Worm (Caenorhabditis elegans) whole organism, L2 larva: ENCODE results near the gene F40F9.10.
A peak's percentile ranks its signal among the peaks of the same experiment; 100 is the strongest.

Experiments
- C34F6.9 ChIP-seq: fragments of 150-350 bp; optimal IDR thresholded peaks from 2 replicates; lab custom pipeline; 2014; ENCODE audit warnings: missing biosample characterization, missing genetic modification characterization
- F13H6.1 ChIP-seq: sonication (generic microtip); optimal IDR thresholded peaks from 2 replicates; lab custom pipeline; 2016; ENCODE audit warnings: missing genetic modification characterization, missing compliant biosample characterization
- R02D3.7 ChIP-seq: fragments of 150-350 bp; optimal IDR thresholded peaks from 2 replicates; lab custom pipeline; 2014; ENCODE audit warnings: missing biosample characterization, missing genetic modification characterization
- Y55F3AM.14 ChIP-seq: fragments of 200-800 bp; sonication (Bioruptor generic); optimal IDR thresholded peaks from 2 replicates; lab custom pipeline; 2018; ENCODE audit warnings: mild to moderate bottlenecking, missing genetic modification characterization, missing compliant biosample characterization
- ZK546.5 ChIP-seq: sonication (generic microtip); optimal IDR thresholded peaks from 2 replicates; lab custom pipeline; 2017; ENCODE audit warnings: missing biosample characterization, missing genetic modification characterization
- alr-1 ChIP-seq: fragments of 150-350 bp; optimal IDR thresholded peaks from 2 replicates; lab custom pipeline; 2014; ENCODE audit warnings: missing biosample characterization, missing genetic modification characterization
- ama-1 ChIP-seq: fragments of 150-350 bp; optimal IDR thresholded peaks from 2 replicates; lab custom pipeline; 2018; ENCODE audit warnings: inconsistent platforms
- ceh-16 ChIP-seq: fragments of 150-350 bp; optimal IDR thresholded peaks from 2 replicates; lab custom pipeline; 2014; ENCODE audit warnings: missing biosample characterization, missing genetic modification characterization
- ceh-82 ChIP-seq: fragments of 150-350 bp; optimal IDR thresholded peaks from 2 replicates; lab custom pipeline; 2014; ENCODE audit warnings: missing biosample characterization, missing genetic modification characterization
- crh-2 ChIP-seq: sonication (generic microtip); optimal IDR thresholded peaks from 2 replicates; lab custom pipeline; 2017; ENCODE audit warnings: missing biosample characterization, missing genetic modification characterization
- egl-27 ChIP-seq: sonication (generic microtip); optimal IDR thresholded peaks from 3 replicates; lab custom pipeline; 2017; ENCODE audit warnings: missing biosample characterization, missing genetic modification reagents, missing genetic modification characterization
- elt-1 ChIP-seq: fragments of 150-350 bp; optimal IDR thresholded peaks from 2 replicates; lab custom pipeline; 2014; ENCODE audit warnings: missing biosample characterization, missing genetic modification characterization
- fos-1 ChIP-seq: fragments of 150-350 bp; optimal IDR thresholded peaks from 2 replicates; lab custom pipeline; 2014; ENCODE audit warnings: missing biosample characterization, missing genetic modification characterization
- gmeb-1 ChIP-seq: fragments of 150-350 bp; optimal IDR thresholded peaks from 2 replicates; lab custom pipeline; 2014; ENCODE audit warnings: missing biosample characterization, missing genetic modification characterization
- lin-11 ChIP-seq: fragments of 150-350 bp; sonication (generic microtip); optimal IDR thresholded peaks from 2 replicates; lab custom pipeline; 2014; ENCODE audit warnings: missing biosample characterization, missing genetic modification characterization, inconsistent platforms, mixed read lengths
- lin-13 ChIP-seq: fragments of 150-350 bp; optimal IDR thresholded peaks from 2 replicates; lab custom pipeline; 2014; ENCODE audit warnings: missing biosample characterization, missing genetic modification reagents, missing genetic modification characterization
- lin-39 ChIP-seq: fragments of 150-350 bp; optimal IDR thresholded peaks from 2 replicates; lab custom pipeline; 2014; ENCODE audit warnings: missing biosample characterization, missing genetic modification reagents, missing genetic modification characterization
- lsy-2 ChIP-seq, 2 experiments: fragments of 150-350 bp in 1 of 2; sonication (generic microtip) in 1 of 2; optimal IDR thresholded peaks; 2 replicates each; lab custom pipeline; 2014 to 2017; ENCODE audit warnings: missing biosample characterization in 2 of 2, missing genetic modification characterization in 2 of 2
- mab-5 ChIP-seq: fragments of 150-350 bp; optimal IDR thresholded peaks from 2 replicates; lab custom pipeline; 2014; ENCODE audit warnings: missing biosample characterization, missing genetic modification characterization
- mbf-1 ChIP-seq: sonication (generic microtip); optimal IDR thresholded peaks from 2 replicates; lab custom pipeline; 2017; ENCODE audit warnings: missing biosample characterization, missing genetic modification characterization
- nhr-11 ChIP-seq: fragments of 150-350 bp; optimal IDR thresholded peaks from 2 replicates; lab custom pipeline; 2014; ENCODE audit warnings: missing biosample characterization, missing genetic modification characterization
- nhr-12 ChIP-seq: fragments of 150-350 bp; optimal IDR thresholded peaks from 2 replicates; lab custom pipeline; 2014; ENCODE audit warnings: missing biosample characterization, missing genetic modification characterization
- nhr-129 ChIP-seq: fragments of 150-350 bp; optimal IDR thresholded peaks from 2 replicates; lab custom pipeline; 2014; ENCODE audit warnings: missing biosample characterization, missing genetic modification characterization
- nhr-21 ChIP-seq: fragments of 150-350 bp; optimal IDR thresholded peaks from 2 replicates; lab custom pipeline; 2014; ENCODE audit warnings: missing biosample characterization, missing genetic modification characterization
- nhr-23 ChIP-seq: fragments of 150-350 bp; optimal IDR thresholded peaks from 2 replicates; lab custom pipeline; 2014; ENCODE audit warnings: missing biosample characterization, missing genetic modification reagents, missing genetic modification characterization
- nhr-237 ChIP-seq: fragments of 150-350 bp; optimal IDR thresholded peaks from 2 replicates; lab custom pipeline; 2014; ENCODE audit warnings: missing biosample characterization, missing genetic modification characterization
- nhr-25 ChIP-seq: fragments of 150-350 bp; sonication (generic microtip); optimal IDR thresholded peaks from 3 replicates; lab custom pipeline; 2014; ENCODE audit warnings: missing biosample characterization, missing genetic modification characterization
- nhr-6 ChIP-seq: fragments of 150-350 bp; optimal IDR thresholded peaks from 2 replicates; lab custom pipeline; 2014; ENCODE audit warnings: missing biosample characterization, missing genetic modification characterization
- nhr-77 ChIP-seq: fragments of 150-350 bp; optimal IDR thresholded peaks from 2 replicates; lab custom pipeline; 2014; ENCODE audit warnings: missing biosample characterization, missing genetic modification characterization
- sem-4 ChIP-seq: fragments of 150-350 bp; optimal IDR thresholded peaks from 2 replicates; lab custom pipeline; 2014; ENCODE audit warnings: missing biosample characterization, missing genetic modification reagents, missing genetic modification characterization
- skn-1 ChIP-seq: sonication (generic microtip); optimal IDR thresholded peaks from 2 replicates; lab custom pipeline; 2017; ENCODE audit warnings: missing biosample characterization, missing genetic modification characterization
- sma-9 ChIP-seq, 2 experiments: fragments of 150-350 bp in 1 of 2; sonication (generic microtip) in 1 of 2; optimal IDR thresholded peaks; 2 replicates each; lab custom pipeline; 2014 to 2016; ENCODE audit warnings: missing genetic modification characterization in 2 of 2, mild to moderate bottlenecking in 1 of 2, missing biosample characterization in 1 of 2, missing compliant biosample characterization in 1 of 2, missing genetic modification reagents in 1 of 2, moderate library complexity in 1 of 2
- unc-55 ChIP-seq: fragments of 150-350 bp; sonication (generic microtip); optimal IDR thresholded peaks from 3 replicates; lab custom pipeline; 2014; ENCODE audit warnings: missing biosample characterization, missing genetic modification reagents, missing genetic modification characterization
- unc-62 ChIP-seq: fragments of 150-350 bp; optimal IDR thresholded peaks from 2 replicates; lab custom pipeline; 2014; ENCODE audit warnings: missing biosample characterization, missing genetic modification reagents, missing genetic modification characterization
- zag-1 ChIP-seq: fragments of 150-350 bp; optimal IDR thresholded peaks from 2 replicates; lab custom pipeline; 2014; ENCODE audit warnings: missing biosample characterization, missing genetic modification characterization
- ztf-1 ChIP-seq: fragments of 200-800 bp; sonication (Bioruptor generic); conservative IDR thresholded peaks from 2 replicates; pipeline ENCODE4 v1.3.6; 2022; ENCODE audit warnings: missing genetic modification characterization, missing compliant biosample characterization
- ztf-11 ChIP-seq: sonication (generic microtip); optimal IDR thresholded peaks from 2 replicates; lab custom pipeline; 2017; ENCODE audit warnings: missing biosample characterization, missing genetic modification characterization
- ztf-4 ChIP-seq: fragments of 150-350 bp; optimal IDR thresholded peaks from 2 replicates; lab custom pipeline; 2014; ENCODE audit warnings: missing biosample characterization, missing genetic modification characterization

The F40F9.10 gene

DNA sequence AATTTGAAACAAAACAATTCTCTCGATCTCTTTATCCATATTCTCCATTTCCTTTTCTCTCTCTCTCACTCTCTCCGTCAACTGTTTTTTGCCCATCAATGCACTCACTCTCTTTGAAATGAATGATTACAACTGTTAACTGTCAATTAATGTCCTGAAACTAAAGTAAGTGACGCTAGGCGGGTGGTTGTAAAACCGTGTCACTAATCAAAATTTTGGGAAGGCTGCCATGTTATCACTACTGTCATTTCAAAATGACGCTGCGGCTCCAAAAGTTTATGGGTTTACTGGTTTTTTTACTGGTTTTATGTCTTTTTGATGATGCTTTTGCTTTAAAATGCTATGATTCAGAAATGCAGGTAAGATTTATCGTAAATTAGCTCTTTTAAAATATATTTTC is 34.3 kb downstream of the F40F9.10 start, which contains the start of gene ZK287.9:
Gene ZK287.9, plus strand, starts transcription at position 192 of the 400 bp plus-strand sequence.
- TF ChIP-seq nhr-25 (tag; lab: Kevin White, UChicago): no peak
- TF ChIP-seq fos-1: peak; percentile 63

DNA sequence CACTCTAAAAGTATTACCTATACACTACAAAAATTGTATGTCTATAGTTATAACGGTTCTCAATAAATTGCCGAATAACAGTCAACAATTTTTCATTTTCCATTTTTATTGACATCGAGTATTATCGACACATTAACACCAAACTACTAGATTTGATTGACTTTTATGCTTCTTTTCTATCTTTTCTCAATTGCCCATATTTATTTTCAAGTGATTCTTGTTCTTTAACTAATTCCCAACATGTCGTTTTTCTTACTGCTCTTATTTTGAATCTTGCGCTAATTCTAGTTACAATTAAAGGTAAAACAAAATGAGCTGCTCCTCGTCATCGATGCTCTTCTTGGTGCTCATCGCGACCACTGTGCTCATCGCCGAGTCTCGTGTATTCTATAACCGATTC is 35.5 kb downstream of the F40F9.10 start, which contains the start of gene cthd-1:
Gene cthd-1, plus strand, starts transcription at position 301 of the 400 bp plus-strand sequence.
- TF ChIP-seq mab-5: no peak
- no peak for TF ChIP-seq ama-1 (lab: Kevin White, UChicago)
- no peak for TF ChIP-seq Y55F3AM.14 (GFP tag; lab: Kevin White, UChicago)
- TF ChIP-seq nhr-23 (tag; lab: Kevin White, UChicago): no peak
- no peak for TF ChIP-seq nhr-21 (tag; lab: Kevin White, UChicago)
- no peak for TF ChIP-seq nhr-12
- TF ChIP-seq lin-13 (GFP tag; lab: Kevin White, UChicago): no peak
- no peak for TF ChIP-seq ZK546.5
- no peak for TF ChIP-seq lin-39
- no peak for TF ChIP-seq crh-2
- no peak for TF ChIP-seq C34F6.9
- TF ChIP-seq lin-11 (tag; lab: Kevin White, UChicago): no peak
- TF ChIP-seq nhr-25 (tag; lab: Kevin White, UChicago): no peak
- no peak for TF ChIP-seq sma-9 (GFP tag; optimal IDR thresholded peaks at IDR 0.05; lab: Kevin White, UChicago)
- no peak for TF ChIP-seq sma-9 (tag; optimal IDR thresholded peaks at IDR 0.05; lab: Kevin White, UChicago)
- no peak for TF ChIP-seq nhr-237 (tag; lab: Kevin White, UChicago)

DNA sequence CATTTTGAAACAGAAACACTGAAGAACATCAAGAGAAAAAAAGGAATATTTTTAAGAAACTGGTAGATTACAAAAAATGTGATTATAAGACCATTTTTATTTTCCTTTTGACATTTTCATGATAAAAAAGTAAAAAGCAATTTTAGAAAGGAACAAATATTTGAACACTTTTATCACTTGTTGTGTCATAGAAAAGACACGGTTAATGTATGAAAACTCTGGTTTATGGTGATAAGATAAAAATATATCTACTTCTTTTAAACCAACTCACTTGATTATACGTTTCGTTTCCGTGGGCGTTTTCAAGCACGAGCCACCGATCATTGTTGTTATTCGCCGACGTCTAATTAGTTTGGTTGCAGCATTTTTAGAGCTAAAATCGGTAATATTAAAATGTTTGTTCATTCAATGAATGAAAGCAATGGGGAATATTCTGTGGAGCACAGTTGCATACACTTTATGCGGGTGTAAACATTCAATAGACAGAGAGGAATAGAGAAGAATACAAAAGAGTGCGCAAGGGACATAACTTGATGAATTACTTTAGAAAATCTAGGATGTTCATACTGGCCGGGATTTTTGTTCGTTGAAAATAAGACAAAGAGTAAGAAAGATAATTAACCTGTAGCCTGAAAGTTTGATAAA is 40.1 kb downstream of the F40F9.10 start, which contains the start of gene sulp-8:
Gene sulp-8, minus strand, starts transcription at position 469 of the 645 bp plus-strand sequence.
- TF ChIP-seq ceh-16 (tag; lab: Kevin White, UChicago): no peak
- TF ChIP-seq C34F6.9: peak; percentile 32
- no peak for TF ChIP-seq ztf-1
- TF ChIP-seq R02D3.7 (tag; lab: Kevin White, UChicago): no peak

DNA sequence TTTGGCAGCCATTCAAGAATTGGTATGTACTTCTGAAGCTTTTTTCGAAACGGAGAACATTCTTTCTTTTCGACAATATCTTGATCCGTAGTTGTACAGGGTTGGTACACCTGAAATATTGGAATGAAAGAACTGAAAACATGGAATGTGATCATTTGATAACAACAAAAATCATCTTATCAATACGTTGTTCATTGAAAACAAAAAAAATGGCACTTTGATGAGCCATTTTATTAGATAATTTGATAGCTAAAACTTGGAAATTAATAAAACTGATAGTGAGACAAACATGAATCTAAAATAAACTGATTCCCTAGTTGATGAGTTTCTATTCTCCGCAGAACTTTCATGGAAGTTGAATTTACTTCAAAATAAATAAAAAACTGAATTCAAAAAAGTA is 40.9 kb downstream of the F40F9.10 start:
- TF ChIP-seq ztf-11 (tag; lab: Kevin White, UChicago) (no peak), ceh-82 (tag; lab: Kevin White, UChicago) (no peak), unc-55 (GFP tag; lab: Kevin White, UChicago) (no peak), nhr-25 (tag; lab: Kevin White, UChicago) (no peak), nhr-129 (tag; lab: Kevin White, UChicago) (no peak), fos-1 (no peak), crh-2 (no peak), ztf-4 (tag; lab: Kevin White, UChicago) (no peak), nhr-6 (tag; lab: Kevin White, UChicago) (no peak), ama-1 (lab: Kevin White, UChicago) (no peak), ZK546.5 (no peak), alr-1 (tag; lab: Kevin White, UChicago) (no peak), gmeb-1 (tag; lab: Kevin White, UChicago) (no peak), lsy-2 (tag; optimal IDR thresholded peaks at IDR 0.05; lab: Kevin White, UChicago) (no peak), Y55F3AM.14 (GFP tag; lab: Kevin White, UChicago) (no peak)

DNA sequence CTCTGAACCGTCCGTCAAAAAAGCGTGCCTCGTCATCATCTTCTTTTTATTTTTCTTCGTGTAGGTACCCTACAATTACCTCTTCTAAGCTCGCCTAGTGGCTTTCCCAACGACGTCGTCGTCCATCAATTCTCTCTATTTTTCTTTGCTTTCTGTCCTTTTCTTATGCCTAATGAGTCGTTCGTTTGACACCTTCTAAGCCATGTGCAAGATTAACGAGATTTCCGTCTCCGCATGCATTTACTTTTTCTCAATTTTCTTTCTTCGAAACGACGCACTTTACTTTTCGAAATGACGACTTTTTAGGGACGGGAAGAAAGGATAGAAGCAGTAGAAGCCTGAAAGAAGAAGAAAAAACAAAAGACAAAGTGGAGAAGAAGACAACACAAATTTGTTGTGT is 47.0 kb downstream of the F40F9.10 start, which contains the start of gene ZK287.1:
Gene ZK287.1, plus strand, starts transcription at position 301 of the 400 bp plus-strand sequence.
- TF ChIP-seq nhr-77 (tag; lab: Kevin White, UChicago) (no peak), fos-1 (no peak), unc-62 (GFP tag; lab: Kevin White, UChicago) (no peak), nhr-11 (tag; lab: Kevin White, UChicago) (no peak), C34F6.9 (no peak), lin-13 (GFP tag; lab: Kevin White, UChicago) (no peak), crh-2 (no peak), sem-4 (tag; lab: Kevin White, UChicago) (no peak), zag-1 (tag; lab: Kevin White, UChicago) (peak; percentile 28), nhr-21 (tag; lab: Kevin White, UChicago) (no peak), lin-11 (tag; lab: Kevin White, UChicago) (no peak), mbf-1 (tag; lab: Kevin White, UChicago) (no peak), elt-1 (no peak), F13H6.1 (tag; lab: Kevin White, UChicago) (no peak), skn-1 (tag; lab: Kevin White, UChicago) (no peak), nhr-25 (tag; lab: Kevin White, UChicago) (no peak), unc-55 (GFP tag; lab: Kevin White, UChicago) (peak; percentile 35), lin-39 (no peak), ztf-1 (no peak), alr-1 (tag; lab: Kevin White, UChicago) (no peak), mab-5 (no peak), egl-27 (tag; lab: Kevin White, UChicago) (peak; percentile 29)
